Worm (Caenorhabditis elegans) whole organism, L4 larva: ENCODE measurements around the gene F59B2.12.

Experiments used
- F37D6.2 ChIP-seq: sonication (generic microtip); optimal IDR thresholded peaks from 2 replicates; lab custom pipeline; 2016; ENCODE audit warnings: mild to moderate bottlenecking, missing genetic modification characterization, missing compliant biosample characterization
- F44E2.7 ChIP-seq: fragments of 200-800 bp; sonication (Bioruptor generic); IDR thresholded peaks from 2 replicates; pipeline ENCODE4 v2.1.2; 2022; ENCODE audit warnings: missing genetic modification characterization, missing compliant biosample characterization
- T20F7.1 ChIP-seq: fragments of 200-800 bp; sonication (Bioruptor generic); optimal IDR thresholded peaks from 2 replicates; lab custom pipeline; 2018; ENCODE audit warnings: mild to moderate bottlenecking, missing genetic modification characterization, missing compliant biosample characterization
- Y48G9A.11 ChIP-seq: fragments of 200-800 bp; sonication (Bioruptor generic); IDR thresholded peaks from 2 replicates; pipeline ENCODE4 v1.3.6; 2022; ENCODE audit warnings: missing genetic modification reagents, missing genetic modification characterization, missing compliant biosample characterization
- ZK337.2 ChIP-seq: fragments of 200-800 bp; sonication (Bioruptor generic); IDR thresholded peaks from 2 replicates; pipeline ENCODE4 v1.3.6; 2022; ENCODE audit warnings: missing genetic modification reagents, missing genetic modification characterization, missing compliant biosample characterization
- ZK546.5 ChIP-seq, 2 experiments: sonication (generic microtip); optimal IDR thresholded peaks; 2 replicates each; lab custom pipeline; 2017; ENCODE audit warnings: missing biosample characterization in 2 of 2, missing genetic modification characterization in 2 of 2
- aly-2 ChIP-seq: sonication (generic microtip); optimal IDR thresholded peaks from 2 replicates; lab custom pipeline; 2018; ENCODE audit warnings: missing biosample characterization, missing genetic modification characterization
- arid-1 ChIP-seq: fragments of 200-800 bp; sonication (Bioruptor generic); conservative IDR thresholded peaks from 2 replicates; pipeline ENCODE4 v1.3.6; 2022; ENCODE audit warnings: missing genetic modification reagents, missing genetic modification characterization, missing compliant biosample characterization
- attf-4 ChIP-seq: sonication (generic microtip); optimal IDR thresholded peaks from 3 replicates; lab custom pipeline; 2017; ENCODE audit warnings: missing biosample characterization, missing genetic modification characterization
- ceh-20 ChIP-seq: fragments of 200-800 bp; sonication (Bioruptor generic); IDR thresholded peaks from 2 replicates; pipeline ENCODE4 v1.3.6; 2022; ENCODE audit warnings: missing genetic modification reagents, missing genetic modification characterization, missing compliant biosample characterization
- ceh-32 ChIP-seq: sonication (generic microtip); optimal IDR thresholded peaks from 2 replicates; lab custom pipeline; 2016; ENCODE audit warnings: mild to moderate bottlenecking, missing genetic modification characterization, missing compliant biosample characterization; ENCODE audit not compliant: poor library complexity
- ceh-62 ChIP-seq: sonication (generic microtip); optimal IDR thresholded peaks from 2 replicates; lab custom pipeline; 2017; ENCODE audit warnings: missing biosample characterization, missing genetic modification characterization
- ces-1 ChIP-seq: fragments of 150-350 bp; sonication (generic microtip); optimal IDR thresholded peaks from 4 replicates; lab custom pipeline; 2014; ENCODE audit warnings: missing biosample characterization, missing genetic modification reagents, missing genetic modification characterization
- ctbp-1 ChIP-seq: fragments of 200-800 bp; sonication (Bioruptor generic); IDR thresholded peaks from 2 replicates; pipeline ENCODE4 v1.3.6; 2022; ENCODE audit warnings: missing genetic modification reagents, missing genetic modification characterization, missing compliant biosample characterization
- daf-19 ChIP-seq: fragments of 200-800 bp; sonication (Bioruptor generic); conservative IDR thresholded peaks from 2 replicates; pipeline ENCODE4 v1.3.6; 2022; ENCODE audit warnings: missing genetic modification characterization, missing compliant biosample characterization
- daf-8 ChIP-seq: fragments of 200-800 bp; sonication (Bioruptor generic); IDR thresholded peaks from 2 replicates; pipeline ENCODE4 v1.3.6; 2022; ENCODE audit warnings: missing genetic modification characterization, missing compliant biosample characterization
- dmd-9 ChIP-seq: fragments of 200-800 bp; sonication (Bioruptor generic); IDR thresholded peaks from 2 replicates; pipeline ENCODE4 v1.3.6; 2022; ENCODE audit warnings: missing genetic modification reagents, missing genetic modification characterization, missing compliant biosample characterization
- duxl-1 ChIP-seq: sonication (generic microtip); optimal IDR thresholded peaks from 2 replicates; lab custom pipeline; 2016; ENCODE audit warnings: mild to moderate bottlenecking, missing genetic modification characterization, moderate library complexity, missing compliant biosample characterization; ENCODE audit not compliant: poor library complexity
- dve-1 ChIP-seq: sonication (generic microtip); optimal IDR thresholded peaks from 2 replicates; lab custom pipeline; 2017; ENCODE audit warnings: antibody characterized with exemption, mild to moderate bottlenecking, missing genetic modification characterization, missing compliant biosample characterization; ENCODE audit not compliant: insufficient read depth
- egl-43 ChIP-seq: fragments of 200-800 bp; sonication (Bioruptor generic); IDR thresholded peaks from 2 replicates; pipeline ENCODE4 v1.3.6; 2022; ENCODE audit warnings: missing genetic modification reagents, missing genetic modification characterization, missing compliant biosample characterization
- fkh-10 ChIP-seq: fragments of 150-350 bp; optimal IDR thresholded peaks from 2 replicates; lab custom pipeline; 2014; ENCODE audit warnings: missing biosample characterization, missing genetic modification reagents, missing genetic modification characterization
- fos-1 ChIP-seq: fragments of 150-350 bp; optimal IDR thresholded peaks from 2 replicates; lab custom pipeline; 2014; ENCODE audit warnings: missing biosample characterization, missing genetic modification characterization
- hlh-30 ChIP-seq: sonication (generic microtip); optimal IDR thresholded peaks from 2 replicates; lab custom pipeline; 2017; ENCODE audit warnings: antibody characterized with exemption, mild to moderate bottlenecking, missing genetic modification characterization, missing compliant biosample characterization; ENCODE audit not compliant: insufficient read depth
- hmg-1.1 ChIP-seq: fragments of 200-800 bp; sonication (Bioruptor generic); IDR thresholded peaks from 2 replicates; pipeline ENCODE4 v1.3.6; 2022; ENCODE audit warnings: missing genetic modification reagents, missing genetic modification characterization, missing compliant biosample characterization
- jun-1 ChIP-seq: fragments of 150-350 bp; optimal IDR thresholded peaks from 2 replicates; lab custom pipeline; 2014; ENCODE audit warnings: missing biosample characterization, missing genetic modification reagents, missing genetic modification characterization
- lim-7 ChIP-seq: fragments of 200-800 bp; sonication (Bioruptor generic); IDR thresholded peaks from 2 replicates; pipeline ENCODE4 v1.3.6; 2022; ENCODE audit warnings: missing genetic modification characterization, missing compliant biosample characterization
- lin-13 ChIP-seq: fragments of 150-350 bp; optimal IDR thresholded peaks from 2 replicates; lab custom pipeline; 2014; ENCODE audit warnings: missing biosample characterization, missing genetic modification reagents, missing genetic modification characterization
- lin-15B ChIP-seq: fragments of 150-350 bp; sonication (generic microtip); optimal IDR thresholded peaks from 3 replicates; lab custom pipeline; 2014; ENCODE audit warnings: missing biosample characterization, missing genetic modification characterization
- lir-3 ChIP-seq: sonication (generic microtip); optimal IDR thresholded peaks from 2 replicates; lab custom pipeline; 2016; ENCODE audit warnings: mild to moderate bottlenecking, missing genetic modification characterization, missing compliant biosample characterization
- lsy-2 ChIP-seq, 2 experiments: fragments of 150-350 bp in 1 of 2; sonication (generic microtip) in 1 of 2; optimal IDR thresholded peaks; 2 replicates each; lab custom pipeline; 2014 to 2017; ENCODE audit warnings: missing biosample characterization in 2 of 2, missing genetic modification characterization in 2 of 2
- madf-9 ChIP-seq: fragments of 200-800 bp; sonication (Bioruptor generic); conservative IDR thresholded peaks from 2 replicates; pipeline ENCODE4 v1.3.6; 2022; ENCODE audit warnings: missing genetic modification reagents, missing genetic modification characterization, missing compliant biosample characterization
- mdl-1 ChIP-seq, 2 experiments: fragments of 150-350 bp in 1 of 2; sonication (generic microtip) in 1 of 2; optimal IDR thresholded peaks; 2 replicates each; lab custom pipeline; 2014 to 2017; ENCODE audit warnings: missing biosample characterization in 2 of 2, missing genetic modification characterization in 2 of 2
- mdt-29 ChIP-seq: fragments of 200-800 bp; sonication (Bioruptor generic); IDR thresholded peaks from 2 replicates; pipeline ENCODE4 v1.3.6; 2022; ENCODE audit warnings: missing genetic modification reagents, missing genetic modification characterization, missing compliant biosample characterization
- mep-1 ChIP-seq: fragments of 150-350 bp; sonication (generic microtip); optimal IDR thresholded peaks from 3 replicates; lab custom pipeline; 2014; ENCODE audit warnings: missing biosample characterization, missing genetic modification characterization
- mxl-2 ChIP-seq: fragments of 200-800 bp; sonication (Bioruptor generic); conservative IDR thresholded peaks from 2 replicates; pipeline ENCODE4 v1.3.6; 2022; ENCODE audit warnings: missing genetic modification reagents, missing genetic modification characterization, missing compliant biosample characterization
- nhr-11 ChIP-seq: fragments of 150-350 bp; optimal IDR thresholded peaks from 2 replicates; lab custom pipeline; 2014; ENCODE audit warnings: missing biosample characterization, missing genetic modification characterization
- nhr-237 ChIP-seq: sonication (generic microtip); optimal IDR thresholded peaks from 2 replicates; lab custom pipeline; 2017; ENCODE audit warnings: missing biosample characterization, missing genetic modification characterization
- nhr-6 ChIP-seq: fragments of 150-350 bp; optimal IDR thresholded peaks from 2 replicates; lab custom pipeline; 2014; ENCODE audit warnings: missing biosample characterization, missing genetic modification characterization
- nhr-76 ChIP-seq: fragments of 150-350 bp; optimal IDR thresholded peaks from 2 replicates; lab custom pipeline; 2014; ENCODE audit warnings: missing biosample characterization, missing genetic modification characterization
- pha-4 ChIP-seq, 2 experiments: fragments of 150-350 bp in 1 of 2; fragments of 200-800 bp in 1 of 2; sonication (Bioruptor generic) in 1 of 2; IDR thresholded peaks in 1 of 2; optimal IDR thresholded peaks in 1 of 2; 2 replicates each; pipeline versions ENCODE4 v1.3.6 to Lab custom; 2014 to 2022; ENCODE audit warnings: missing genetic modification characterization in 2 of 2, missing genetic modification reagents in 2 of 2, missing biosample characterization in 1 of 2, missing compliant biosample characterization in 1 of 2
- php-3 ChIP-seq: fragments of 200-800 bp; sonication (Bioruptor generic); IDR thresholded peaks from 2 replicates; pipeline ENCODE4 v1.3.6; 2022; ENCODE audit warnings: missing genetic modification reagents, missing genetic modification characterization, missing compliant biosample characterization
- rbr-2 ChIP-seq: sonication (generic microtip); optimal IDR thresholded peaks from 2 replicates; lab custom pipeline; 2016; ENCODE audit warnings: missing genotype, missing genetic modification characterization, missing compliant biosample characterization
- set-16 ChIP-seq: fragments of 200-800 bp; sonication (Bioruptor generic); IDR thresholded peaks from 2 replicates; pipeline ENCODE4 v1.3.6; 2022; ENCODE audit warnings: missing genetic modification reagents, missing genetic modification characterization, missing compliant biosample characterization
- spr-3 ChIP-seq: fragments of 200-800 bp; sonication (Bioruptor generic); optimal IDR thresholded peaks from 2 replicates; lab custom pipeline; 2018; ENCODE audit warnings: mild to moderate bottlenecking, missing genetic modification characterization, missing compliant biosample characterization
- tra-1 ChIP-seq: fragments of 200-800 bp; sonication (Bioruptor generic); IDR thresholded peaks from 2 replicates; pipeline ENCODE4 v1.3.6; 2022; ENCODE audit warnings: missing genetic modification reagents, missing genetic modification characterization, missing compliant biosample characterization
- unc-130 ChIP-seq: sonication (generic microtip); optimal IDR thresholded peaks from 2 replicates; lab custom pipeline; 2016; ENCODE audit warnings: missing genetic modification reagents, missing genetic modification characterization, missing compliant biosample characterization
- vab-7 ChIP-seq: fragments of 200-800 bp; sonication (Bioruptor generic); IDR thresholded peaks from 2 replicates; pipeline ENCODE4 v1.3.6; 2022; ENCODE audit warnings: missing genetic modification reagents, missing genetic modification characterization, missing compliant biosample characterization
- zfp-2 ChIP-seq: sonication (generic microtip); optimal IDR thresholded peaks from 2 replicates; lab custom pipeline; 2016; ENCODE audit warnings: mild to moderate bottlenecking, missing genetic modification characterization, missing compliant biosample characterization
- zip-2 ChIP-seq: fragments of 150-350 bp; optimal IDR thresholded peaks from 2 replicates; lab custom pipeline; 2014; ENCODE audit warnings: missing biosample characterization, missing genetic modification characterization
- ztf-11 ChIP-seq: fragments of 150-350 bp; optimal IDR thresholded peaks from 2 replicates; lab custom pipeline; 2014; ENCODE audit warnings: missing biosample characterization, missing genetic modification characterization
- ztf-7 ChIP-seq: fragments of 150-350 bp; optimal IDR thresholded peaks from 2 replicates; lab custom pipeline; 2014; ENCODE audit warnings: missing biosample characterization, missing genetic modification characterization

Gene F59B2.12

DNA sequence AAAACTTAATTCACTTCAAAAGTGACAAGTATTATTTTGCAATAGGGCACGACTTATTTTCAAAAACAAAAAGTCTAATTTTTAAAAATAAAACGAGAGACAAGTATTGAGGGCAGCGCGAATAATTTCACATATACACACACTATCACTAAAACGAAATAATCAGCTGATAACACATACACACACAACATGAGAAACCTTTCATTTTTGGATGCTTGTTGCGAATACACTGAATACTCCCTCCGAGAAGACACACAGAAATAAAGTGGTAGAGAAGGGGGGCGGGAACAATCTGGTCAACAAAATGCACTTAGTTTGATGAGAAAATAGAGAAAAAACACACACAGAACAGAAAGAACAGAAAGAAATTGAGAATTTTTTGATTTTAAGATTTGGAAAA, 33.0 kb upstream of the F59B2.12 start (continued):
- TF ChIP-seq zip-2: no peak
- no peak for TF ChIP-seq dmd-9 (GFP tag; lab: Robert Waterston, UW)
- TF ChIP-seq php-3 (GFP tag; lab: Robert Waterston, UW): no peak
- no peak for TF ChIP-seq nhr-76 (tag; lab: Kevin White, UChicago)
- TF ChIP-seq lin-13 (GFP tag; lab: Kevin White, UChicago): no peak
- TF ChIP-seq mdt-29 (GFP tag; lab: Robert Waterston, UW): no peak
- TF ChIP-seq daf-19 (GFP tag; lab: Robert Waterston, UW): no peak
- TF ChIP-seq ZK546.5 (tag; optimal IDR thresholded peaks at IDR 0.05; lab: Kevin White, UChicago): no peak
- TF ChIP-seq jun-1 (tag; lab: Kevin White, UChicago): no peak
- no peak for TF ChIP-seq set-16 (GFP tag; lab: Robert Waterston, UW)
- TF ChIP-seq rbr-2: no peak
- no peak for TF ChIP-seq daf-8
- peak; percentile 9 for TF ChIP-seq duxl-1 (tag; lab: Kevin White, UChicago)
- no peak for TF ChIP-seq nhr-11 (tag; lab: Kevin White, UChicago)
- no peak for TF ChIP-seq mep-1
- TF ChIP-seq ztf-7 (tag; lab: Kevin White, UChicago): no peak
- no peak for TF ChIP-seq nhr-237
- no peak for TF ChIP-seq unc-130 (GFP tag; lab: Kevin White, UChicago)
- no peak for TF ChIP-seq pha-4 (GFP tag; IDR thresholded peaks at IDR 0.05; lab: Robert Waterston, UW)
- TF ChIP-seq pha-4 (tag; optimal IDR thresholded peaks at IDR 0.05; lab: Kevin White, UChicago): no peak
- TF ChIP-seq mxl-2: no peak
- no peak for TF ChIP-seq aly-2
- no peak for TF ChIP-seq attf-4 (tag; lab: Kevin White, UChicago)
- no peak for TF ChIP-seq lsy-2 (tag; optimal IDR thresholded peaks at IDR 0.05; lab: Kevin White, UChicago)
- no peak for TF ChIP-seq F44E2.7 (GFP tag; lab: Robert Waterston, UW)
- no peak for TF ChIP-seq madf-9
- TF ChIP-seq T20F7.1: peak; percentile 20
- TF ChIP-seq mdl-1 (tag; optimal IDR thresholded peaks at IDR 0.05; lab: Kevin White, UChicago): no peak
- TF ChIP-seq nhr-6 (tag; lab: Kevin White, UChicago): no peak
- no peak for TF ChIP-seq F37D6.2
- TF ChIP-seq hlh-30 (tag; lab: Kevin White, UChicago): peak; percentile 10
- no peak for TF ChIP-seq egl-43 (GFP tag; lab: Robert Waterston, UW)
- no peak for TF ChIP-seq Y48G9A.11
- TF ChIP-seq vab-7: no peak
- TF ChIP-seq fkh-10 (GFP tag; lab: Kevin White, UChicago): no peak
- TF ChIP-seq ceh-62 (tag; lab: Kevin White, UChicago): no peak
- no peak for TF ChIP-seq ces-1 (GFP tag; lab: Kevin White, UChicago)
- no peak for TF ChIP-seq tra-1 (GFP tag; lab: Robert Waterston, UW)
- no peak for TF ChIP-seq zfp-2 (tag; lab: Kevin White, UChicago)
- 0 out of 2 replicates have a peak, but pooled peaks have one; percentile 14 for TF ChIP-seq lim-7 (GFP tag; lab: Robert Waterston, UW)
- no peak for TF ChIP-seq ztf-11 (tag; lab: Kevin White, UChicago)
- TF ChIP-seq ZK337.2: no peak
- TF ChIP-seq arid-1 (GFP tag; lab: Robert Waterston, UW): no peak
- TF ChIP-seq lin-15B (tag; lab: Kevin White, UChicago): no peak
- peak; percentile 4 for TF ChIP-seq dve-1 (tag; lab: Kevin White, UChicago)
- no peak for TF ChIP-seq ctbp-1 (GFP tag; lab: Robert Waterston, UW)
- TF ChIP-seq ceh-20: no peak
- no peak for TF ChIP-seq spr-3 (GFP tag; lab: Kevin White, UChicago)
- TF ChIP-seq fos-1 (tag; lab: Kevin White, UChicago): no peak
- no peak for TF ChIP-seq lir-3 (tag; lab: Kevin White, UChicago)
- TF ChIP-seq hmg-1.1 (GFP tag; lab: Robert Waterston, UW): no peak
- no peak for TF ChIP-seq ceh-32
- TF ChIP-seq, all 104 proteins: peak for 11
